Fruit fly (Drosophila melanogaster): ENCODE measurements around the gene CG12984.

CG12984 gene

dm6 chr3L:20950136-20950499 lies 41.4 kb upstream of the CG12984 start (continued):
- TF ChIP-seq Ets97D (GFP tag; optimal IDR thresholded peaks at IDR 0.05) (no peak), CG13775 (GFP tag; optimal IDR thresholded peaks at IDR 0.05) (peak; percentile 50), CG5953 (GFP tag; IDR thresholded peaks at IDR 0.05) (no peak), HLH4C (GFP tag; IDR thresholded peaks at IDR 0.05; ENCODE audit: partially characterized antibody) (no peak), CG9215 (GFP tag; IDR thresholded peaks at IDR 0.05) (no peak), gt (GFP tag; IDR thresholded peaks at IDR 0.05) (no peak), fd3F (GFP tag; optimal IDR thresholded peaks at IDR 0.05) (no peak), CoRest (tag; optimal IDR thresholded peaks at IDR 0.05) (peak; percentile 76), chinmo (GFP tag; IDR thresholded peaks at IDR 0.05; ENCODE audit: partially characterized antibody) (no peak), inv (GFP tag; IDR thresholded peaks at IDR 0.05; ENCODE audit: partially characterized antibody) (no peak), zen (tag; optimal IDR thresholded peaks at IDR 0.05) (peak; percentile 21), CG10431 (GFP tag; optimal IDR thresholded peaks at IDR 0.05) (peak; percentile 48), CG17912 (GFP tag; optimal IDR thresholded peaks at IDR 0.05) (no peak), CG34224 (GFP tag; IDR thresholded peaks at IDR 0.05; ENCODE audit: partially characterized antibody) (no peak), ab (GFP tag; optimal IDR thresholded peaks at IDR 0.05) (no peak), insv (GFP tag; optimal IDR thresholded peaks at IDR 0.05) (no peak), HLH54F (GFP tag; optimal IDR thresholded peaks at IDR 0.05) (no peak), ham (GFP tag; IDR thresholded peaks at IDR 0.05) (no peak), ind (GFP tag; optimal IDR thresholded peaks at IDR 0.05) (peak; percentile 58), CG8388 (GFP tag; optimal IDR thresholded peaks at IDR 0.05) (no peak), CG17359 (tag; optimal IDR thresholded peaks at IDR 0.05) (peak; percentile 83), Drgx (GFP tag; IDR thresholded peaks at IDR 0.05) (peak; percentile 80), Rx (GFP tag; IDR thresholded peaks at IDR 0.05) (no peak), Atf6 (GFP tag; IDR thresholded peaks at IDR 0.05) (no peak; the same call in 1 of the 2 replicates), wdn (GFP tag; IDR thresholded peaks at IDR 0.05) (no peak), CG1233 (GFP tag; optimal IDR thresholded peaks at IDR 0.05) (peak; percentile 39), lbe (GFP tag; optimal IDR thresholded peaks at IDR 0.05) (peak; percentile 90), CG16863 (GFP tag; optimal IDR thresholded peaks at IDR 0.05) (peak; percentile 51), Bteb2 (GFP tag; optimal IDR thresholded peaks at IDR 0.05) (peak; percentile 2), Dp (GFP tag; optimal IDR thresholded peaks at IDR 0.05) (no peak), CG7372 (GFP tag; IDR thresholded peaks at IDR 0.05) (peak; percentile 6; the same call in 1 of the 2 replicates), CG16813 (GFP tag; IDR thresholded peaks at IDR 0.05; ENCODE audit: partially characterized antibody) (no peak), zfh1 (GFP tag; IDR thresholded peaks at IDR 0.05) (peak; percentile 66), bab2 (GFP tag; optimal IDR thresholded peaks at IDR 0.05) (peak; percentile 35), CG4328 (GFP tag; optimal IDR thresholded peaks at IDR 0.05) (peak; percentile 41), CG15269 (tag; optimal IDR thresholded peaks at IDR 0.05) (peak; percentile 37), abd-A (tag; optimal IDR thresholded peaks at IDR 0.05) (no peak), NC2α (GFP tag; optimal IDR thresholded peaks at IDR 0.05) (no peak), bsh (GFP tag; optimal IDR thresholded peaks at IDR 0.05) (peak; percentile 88 to 91), CG11247 (GFP tag; IDR thresholded peaks at IDR 0.05) (no peak), CG9609 (GFP tag; optimal IDR thresholded peaks at IDR 0.05) (peak; percentile 0), CG8478 (optimal IDR thresholded peaks at IDR 0.05) (no peak), Nf-YC (tag; optimal IDR thresholded peaks at IDR 0.05) (no peak), Lim3 (GFP tag; IDR thresholded peaks at IDR 0.05) (no peak), maf-S (GFP tag; optimal IDR thresholded peaks at IDR 0.05) (no peak), CG31441 (GFP tag; IDR thresholded peaks at IDR 0.05) (peak; percentile 62; the same call in 1 of the 2 replicates), kni (GFP tag; optimal IDR thresholded peaks at IDR 0.05) (no peak), CG15011 (GFP tag; optimal IDR thresholded peaks at IDR 0.05) (peak; percentile 30), MBD-R2 (GFP tag; IDR thresholded peaks at IDR 0.05) (no peak), E2f1 (GFP tag; IDR thresholded peaks at IDR 0.05) (no peak), psq (GFP tag; optimal IDR thresholded peaks at IDR 0.05) (no peak), Stat92E (GFP tag; optimal IDR thresholded peaks at IDR 0.05) (no peak)
